Fruit fly (Drosophila melanogaster) whole organism, pupa: ENCODE measurements around the gene Cpr66D.

Source experiments
- CG10348 ChIP-seq: fragments of 200-800 bp; sonication (Bioruptor generic); IDR thresholded peaks from 2 replicates; pipeline ENCODE4 v1.3.6; 2022; ENCODE audit warnings: missing biosample characterization, missing genetic modification characterization
- CG12605 ChIP-seq: fragments of 200-800 bp; sonication (Bioruptor generic); IDR thresholded peaks from 2 replicates; pipeline ENCODE4 v1.3.6; 2022; ENCODE audit warnings: missing biosample characterization, missing genetic modification characterization
- CG13204 ChIP-seq: fragments of 200-800 bp; sonication (Bioruptor generic); optimal IDR thresholded peaks from 2 replicates; lab custom pipeline; 2018; ENCODE audit warnings: missing biosample characterization, mild to moderate bottlenecking, missing genetic modification characterization, moderate library complexity
- CG14655 ChIP-seq: fragments of 200-800 bp; sonication (Bioruptor generic); optimal IDR thresholded peaks from 3 replicates; lab custom pipeline; 2017; ENCODE audit warnings: mild to moderate bottlenecking, missing biosample characterization, missing genetic modification reagents, missing genetic modification characterization
- CG15710 ChIP-seq: fragments of 200-800 bp; sonication (Bioruptor generic); optimal IDR thresholded peaks from 2 replicates; lab custom pipeline; 2018; ENCODE audit warnings: missing biosample characterization, mild to moderate bottlenecking, missing genetic modification characterization, moderate library complexity
- CG17806 ChIP-seq: fragments of 200-800 bp; sonication (Bioruptor generic); optimal IDR thresholded peaks from 2 replicates; lab custom pipeline; 2018; ENCODE audit warnings: missing biosample characterization, mild to moderate bottlenecking, missing genetic modification characterization, moderate library complexity
- CG32121 ChIP-seq: fragments of 200-800 bp; sonication (Bioruptor generic); IDR thresholded peaks from 2 replicates; pipeline ENCODE4 v1.3.6; 2022; ENCODE audit warnings: missing biosample characterization, missing genetic modification characterization
- CG34367 ChIP-seq: fragments of 200-800 bp; sonication (Bioruptor generic); optimal IDR thresholded peaks from 2 replicates; lab custom pipeline; 2018; ENCODE audit warnings: missing biosample characterization, mild to moderate bottlenecking, missing genetic modification characterization
- CG4496 ChIP-seq: fragments of 200-800 bp; sonication (Bioruptor generic); IDR thresholded peaks from 3 replicates; pipeline ENCODE4 v1.3.6; 2022; ENCODE audit warnings: missing biosample characterization, missing genetic modification characterization
- CG8159 ChIP-seq: fragments of 200-800 bp; sonication (Bioruptor generic); optimal IDR thresholded peaks from 3 replicates; lab custom pipeline; 2018; ENCODE audit warnings: missing biosample characterization, mild to moderate bottlenecking, missing genetic modification characterization, moderate library complexity
- CG8301 ChIP-seq: fragments of 200-800 bp; sonication (Bioruptor generic); optimal IDR thresholded peaks from 2 replicates; lab custom pipeline; 2018; ENCODE audit warnings: missing biosample characterization, mild to moderate bottlenecking, missing genetic modification characterization
- CG9948 ChIP-seq: fragments of 200-800 bp; sonication (Bioruptor generic); optimal IDR thresholded peaks from 2 replicates; lab custom pipeline; 2018; ENCODE audit warnings: missing biosample characterization, mild to moderate bottlenecking, missing genetic modification characterization, moderate library complexity
- D1 ChIP-seq: fragments of 200-800 bp; sonication (Bioruptor generic); optimal IDR thresholded peaks from 2 replicates; lab custom pipeline; 2018; ENCODE audit warnings: missing biosample characterization, mild to moderate bottlenecking, missing genetic modification characterization, moderate library complexity
- EcR ChIP-seq: fragments of 200-800 bp; sonication (Bioruptor generic); optimal IDR thresholded peaks from 3 replicates; lab custom pipeline; 2019; ENCODE audit warnings: missing biosample characterization, missing genetic modification characterization, mild to moderate bottlenecking, moderate library complexity, missing genetic modification reagents
- Ets98B ChIP-seq: fragments of 200-800 bp; sonication (Bioruptor generic); IDR thresholded peaks from 2 replicates; pipeline ENCODE4 v1.3.6; 2022; ENCODE audit warnings: missing biosample characterization, missing genetic modification characterization
- Pif1A ChIP-seq: fragments of 200-800 bp; sonication (Bioruptor generic); optimal IDR thresholded peaks from 3 replicates; lab custom pipeline; 2016; ENCODE audit warnings: missing biosample characterization, missing genetic modification characterization
- Pif1B ChIP-seq: fragments of 200-800 bp; sonication (Bioruptor generic); optimal IDR thresholded peaks from 3 replicates; lab custom pipeline; 2016; ENCODE audit warnings: missing biosample characterization, missing genetic modification characterization
- Snoo ChIP-seq: fragments of 200-800 bp; sonication (Bioruptor generic); optimal IDR thresholded peaks from 3 replicates; lab custom pipeline; 2017; ENCODE audit warnings: missing biosample characterization, mild to moderate bottlenecking, missing genetic modification characterization, inconsistent platforms
- fd96Ca ChIP-seq: fragments of 200-800 bp; sonication (Bioruptor generic); IDR thresholded peaks from 3 replicates; pipeline ENCODE4 v1.3.6; 2022; ENCODE audit warnings: missing biosample characterization, missing genetic modification characterization
- gl ChIP-seq: fragments of 200-800 bp; sonication (Bioruptor generic); optimal IDR thresholded peaks from 2 replicates; lab custom pipeline; 2018; ENCODE audit warnings: missing biosample characterization, mild to moderate bottlenecking, missing genetic modification characterization
- rn ChIP-seq: fragments of 200-800 bp; sonication (Bioruptor generic); IDR thresholded peaks from 2 replicates; pipeline ENCODE4 v1.3.6; 2022; ENCODE audit warnings: missing biosample characterization, missing genetic modification characterization

Gene Cpr66D

dm6 chr3L:8619588-8619987 lies 20.7 kb upstream of the Cpr66D start, which contains the start of gene S-Lap2:
Gene S-Lap2 (plus strand): TSS chr3L:8619888.
- TF ChIP-seq rn = no peak

DNA sequence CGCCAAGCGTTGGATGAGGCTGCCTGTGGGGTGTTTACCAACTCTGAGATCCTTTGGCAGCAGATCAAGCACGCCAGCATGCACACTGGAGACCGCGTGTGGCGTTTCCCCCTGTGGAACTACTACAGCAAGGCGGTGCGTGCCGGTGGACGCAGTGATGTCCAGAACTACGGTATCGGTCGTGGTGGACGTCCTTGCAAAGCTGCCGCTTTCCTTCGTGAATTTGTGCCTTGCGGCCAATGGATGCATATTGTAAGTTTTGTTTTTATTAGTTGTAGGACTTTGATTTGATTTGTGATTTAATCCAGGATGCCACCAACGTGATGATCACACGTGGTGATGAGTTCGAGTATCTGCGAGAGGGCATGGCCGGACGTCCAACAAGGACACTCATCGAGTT lies 18.8 kb upstream of the Cpr66D start:
- TF ChIP-seq CG12605 (no peak), CG8159 (tag; lab: Kevin White, UChicago) (no peak), Pif1B (GFP tag; lab: Kevin White, UChicago) (no peak), Pif1A (GFP tag; lab: Kevin White, UChicago) (no peak), fd96Ca (GFP tag; lab: Robert Waterston, UW) (no peak), CG17806 (tag; lab: Kevin White, UChicago) (no peak), CG4496 (GFP tag; lab: Robert Waterston, UW) (no peak), rn (no peak), Ets98B (no peak), D1 (tag; lab: Kevin White, UChicago) (no peak), CG32121 (no peak), gl (tag; lab: Kevin White, UChicago) (no peak)

DNA sequence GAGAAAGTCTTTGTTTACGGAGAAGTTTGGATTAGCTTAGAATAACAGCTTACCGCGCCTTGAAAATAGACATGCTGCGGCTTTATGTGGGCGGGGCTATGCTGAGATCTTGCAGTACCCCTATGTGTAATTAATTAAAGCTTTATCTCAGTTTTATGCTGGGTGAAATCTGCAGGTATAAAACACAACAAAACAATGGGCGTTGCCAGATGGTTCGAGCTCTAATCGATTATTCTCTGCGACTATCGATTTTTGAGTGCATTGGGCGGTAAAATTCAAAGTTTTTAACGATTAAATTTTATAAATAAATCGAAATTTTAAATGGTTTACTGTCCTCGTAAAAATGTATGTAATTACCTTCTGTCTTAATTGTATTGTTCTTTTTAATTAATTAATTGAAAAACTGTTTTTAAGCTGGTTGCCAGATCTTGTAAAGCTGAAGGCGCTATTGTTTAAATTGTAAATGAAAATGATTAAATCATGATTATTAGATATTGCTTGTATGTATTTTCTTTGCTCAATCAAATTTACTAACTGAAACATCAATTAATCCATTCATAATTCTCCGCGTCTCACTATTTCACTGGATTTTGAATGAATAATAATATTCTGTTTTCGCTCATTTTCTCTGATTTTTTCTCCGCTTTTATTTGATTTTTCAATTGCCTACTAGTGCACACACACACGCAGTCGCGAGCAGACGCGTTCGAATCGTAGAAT lies 16.4 kb upstream of the Cpr66D start, which contains the start of the genes GAPsec and Zasp66:
TSS of gene GAPsec (minus strand) at position 200 of the 720 bp plus-strand sequence.
TSS of gene Zasp66 (plus strand) at position 670 of the 720 bp plus-strand sequence.
- TF ChIP-seq D1 (tag; lab: Kevin White, UChicago) (no peak), CG14655 (no peak), CG34367 (no peak), Snoo (no peak), CG32121 (no peak), Ets98B (no peak), CG10348 (GFP tag; lab: Robert Waterston, UW) (no peak), CG15710 (tag; lab: Kevin White, UChicago) (no peak)

DNA sequence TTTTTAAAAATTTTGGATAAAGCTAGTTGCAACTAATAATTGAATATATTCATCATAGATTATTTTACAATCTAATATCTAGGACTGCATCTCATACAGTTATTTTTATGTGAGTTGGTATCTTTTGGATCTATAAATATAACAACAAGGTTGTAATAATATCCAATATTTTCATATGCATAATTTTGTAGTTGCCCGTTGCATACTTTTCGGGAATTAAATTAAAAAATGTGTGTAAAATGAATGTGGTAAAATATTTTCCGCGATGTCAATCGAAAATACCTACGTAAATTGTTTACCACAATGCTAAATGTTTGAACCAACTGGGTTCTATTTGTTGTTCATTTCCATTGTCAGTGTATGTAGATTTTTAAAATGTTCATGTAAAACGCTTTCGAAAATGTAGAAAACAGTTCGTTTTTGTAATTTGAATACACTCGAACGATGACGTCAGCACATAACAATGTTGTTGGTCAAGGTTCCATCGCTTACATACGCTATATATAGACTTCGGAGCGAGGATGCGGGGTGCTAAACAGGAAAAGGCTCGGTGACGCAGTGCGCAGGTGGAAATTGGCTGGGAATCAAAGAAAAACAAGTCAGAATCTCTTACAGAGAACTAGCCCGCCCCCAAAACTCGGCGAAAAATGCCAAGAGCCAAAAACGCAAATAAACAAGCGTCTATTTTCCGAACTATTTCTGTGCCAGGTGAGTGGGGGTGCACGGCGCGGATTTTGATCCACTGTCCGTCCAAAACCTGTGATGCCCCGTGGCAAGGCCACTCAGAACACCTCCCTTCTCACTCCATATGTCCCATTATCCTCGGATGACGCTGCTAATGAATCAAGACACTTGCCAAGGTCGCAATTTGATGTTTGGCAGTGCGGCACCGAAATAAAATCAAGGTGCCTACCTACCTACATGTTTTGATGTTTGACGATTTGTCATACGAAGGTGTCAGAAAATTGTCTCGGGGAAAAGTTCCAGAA lies 12.1 kb upstream of the Cpr66D start:
- no peak for TF ChIP-seq CG15710 (tag; lab: Kevin White, UChicago)
- no peak for TF ChIP-seq CG8159 (tag; lab: Kevin White, UChicago)
- TF ChIP-seq CG14655 = no peak
- TF ChIP-seq CG10348 (GFP tag; lab: Robert Waterston, UW) = no peak
- TF ChIP-seq CG17806 (tag; lab: Kevin White, UChicago) = no peak
- no peak for TF ChIP-seq rn
- TF ChIP-seq CG8301 = no peak
- TF ChIP-seq gl (tag; lab: Kevin White, UChicago) = no peak
- no peak for TF ChIP-seq Snoo
- TF ChIP-seq CG32121 = no peak
- TF ChIP-seq CG12605 = no peak
- no peak for TF ChIP-seq Ets98B
- TF ChIP-seq CG34367 = no peak
- TF ChIP-seq Pif1B (GFP tag; lab: Kevin White, UChicago) = no peak
- no peak for TF ChIP-seq CG13204 (GFP tag; lab: Kevin White, UChicago)

DNA sequence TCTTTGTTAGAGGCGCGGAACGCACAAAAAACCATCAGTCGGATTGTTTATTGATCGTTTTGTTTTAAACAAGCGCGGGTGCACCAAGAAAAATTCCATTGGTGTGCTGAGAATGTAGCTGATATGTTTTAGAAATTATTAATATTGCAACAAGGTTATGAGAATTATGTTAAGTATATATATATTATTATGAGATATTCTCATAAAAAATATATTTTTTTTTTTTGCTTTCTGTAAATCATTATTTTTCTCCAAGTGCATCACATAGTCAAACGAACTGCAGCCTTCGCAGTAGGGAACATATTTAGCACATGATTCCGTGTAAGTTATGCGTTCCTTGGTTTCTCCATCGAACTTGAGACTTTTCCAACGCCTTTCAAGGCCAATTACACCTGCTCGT lies 11.3 kb upstream of the Cpr66D start:
- TF ChIP-seq Pif1A (GFP tag; lab: Kevin White, UChicago) (no peak), Ets98B (0 out of 2 replicates have a peak, but pooled peaks have one; percentile 19), CG12605 (no peak), Snoo (peak; percentile 35), EcR (GFP tag; lab: Kevin White, UChicago) (no peak), fd96Ca (GFP tag; lab: Robert Waterston, UW) (no peak), CG10348 (GFP tag; lab: Robert Waterston, UW) (no peak), gl (tag; lab: Kevin White, UChicago) (no peak), CG14655 (no peak)

DNA sequence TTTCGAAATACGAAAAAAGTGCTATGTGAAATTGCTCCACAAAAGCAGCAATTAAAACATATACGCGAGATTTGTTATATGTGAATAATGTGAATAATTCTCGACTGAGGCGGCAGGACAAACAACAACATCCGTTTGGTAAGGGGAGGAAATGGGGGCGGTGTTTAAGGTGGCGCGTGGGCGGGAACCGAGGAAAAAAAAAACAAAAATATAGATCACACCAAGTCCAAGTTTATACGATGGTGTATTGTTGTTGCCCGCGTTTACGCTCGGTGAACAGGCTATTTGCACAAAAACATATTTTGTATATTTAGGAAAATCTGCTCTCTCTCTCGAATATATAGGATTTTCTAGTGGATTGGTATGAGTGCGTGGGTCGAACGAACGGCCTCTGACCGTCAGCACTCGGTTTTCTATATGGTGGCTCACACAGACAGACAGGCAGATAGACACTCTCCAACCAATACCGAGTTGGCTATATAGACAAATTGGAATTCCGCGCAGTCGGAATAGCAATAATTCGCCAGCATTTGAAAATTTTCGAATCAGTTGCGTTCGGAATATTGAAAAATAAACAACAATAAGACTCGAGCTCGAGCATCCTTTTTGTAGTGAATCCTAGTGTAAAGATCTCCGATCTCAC lies 10.4 kb upstream of the Cpr66D start:
- TF ChIP-seq Snoo (no peak), CG34367 (no peak), CG14655 (no peak), CG9948 (tag; lab: Kevin White, UChicago) (no peak), Ets98B (no peak), CG10348 (GFP tag; lab: Robert Waterston, UW) (no peak), gl (tag; lab: Kevin White, UChicago) (no peak), CG12605 (no peak), CG8301 (no peak), CG4496 (GFP tag; lab: Robert Waterston, UW) (no peak), rn (no peak), fd96Ca (GFP tag; lab: Robert Waterston, UW) (no peak), CG15710 (tag; lab: Kevin White, UChicago) (no peak), Pif1B (GFP tag; lab: Kevin White, UChicago) (no peak), CG8159 (tag; lab: Kevin White, UChicago) (no peak), EcR (GFP tag; lab: Kevin White, UChicago) (no peak)
- TF ChIP-seq, all 21 proteins: peak for 0
